Fruit fly (Drosophila melanogaster) whole organism, embryonic: ENCODE measurements around the gene alien.

Experiments
- CG10462 ChIP-seq: fragments of 200-800 bp; sonication (Bioruptor generic); optimal IDR thresholded peaks from 2 replicates; lab custom pipeline; 2016; ENCODE audit warnings: missing biosample characterization, missing genetic modification characterization
- CG12104 ChIP-seq: fragments of 200-800 bp; sonication (Bioruptor generic); optimal IDR thresholded peaks from 3 replicates; lab custom pipeline; 2016; ENCODE audit warnings: missing biosample characterization, missing genetic modification characterization
- CG15011 ChIP-seq: fragments of 200-800 bp; sonication (Bioruptor generic); optimal IDR thresholded peaks from 3 replicates; lab custom pipeline; 2018; ENCODE audit warnings: missing biosample characterization, mild to moderate bottlenecking, missing genetic modification characterization
- CG15479 ChIP-seq: fragments of 200-800 bp; sonication (Bioruptor generic); optimal IDR thresholded peaks from 3 replicates; lab custom pipeline; 2019; ENCODE audit warnings: missing biosample characterization, mild to moderate bottlenecking, missing genetic modification characterization, moderate library complexity
- CG1602 ChIP-seq: fragments of 200-800 bp; sonication (Bioruptor generic); optimal IDR thresholded peaks from 3 replicates; lab custom pipeline; 2016; ENCODE audit warnings: missing biosample characterization, missing genetic modification characterization
- CG1603 ChIP-seq: fragments of 200-800 bp; sonication (Bioruptor generic); optimal IDR thresholded peaks from 2 replicates; lab custom pipeline; 2019; ENCODE audit warnings: missing biosample characterization, mild to moderate bottlenecking, missing genetic modification characterization, moderate library complexity
- CG17328 ChIP-seq: fragments of 200-800 bp; sonication (Bioruptor generic); IDR thresholded peaks from 2 replicates; pipeline ENCODE4 v1.3.6; 2022; ENCODE audit warnings: missing biosample characterization, missing genetic modification characterization
- CG18599 ChIP-seq: fragments of 200-800 bp; sonication (Bioruptor generic); optimal IDR thresholded peaks from 3 replicates; lab custom pipeline; 2017; ENCODE audit warnings: missing biosample characterization, missing genetic modification characterization, mild to moderate bottlenecking, moderate library complexity, missing genetic modification reagents
- CG3163 ChIP-seq: fragments of 200-800 bp; sonication (Bioruptor generic); optimal IDR thresholded peaks from 3 replicates; lab custom pipeline; 2016; ENCODE audit warnings: missing biosample characterization, missing genetic modification characterization
- CG32767 ChIP-seq: fragments of 200-800 bp; sonication (Bioruptor generic); IDR thresholded peaks from 2 replicates; pipeline ENCODE4 v1.3.6; 2022; ENCODE audit warnings: missing biosample characterization, missing genetic modification characterization
- CG4820 ChIP-seq: fragments of 200-800 bp; sonication (Bioruptor generic); optimal IDR thresholded peaks from 3 replicates; lab custom pipeline; 2016; ENCODE audit warnings: missing biosample characterization, missing genetic modification characterization
- CG6689 ChIP-seq: fragments of 200-800 bp; sonication (Bioruptor generic); IDR thresholded peaks from 2 replicates; pipeline ENCODE4 v1.3.6; 2022; ENCODE audit warnings: missing biosample characterization, missing genetic modification characterization
- CG7271 ChIP-seq: fragments of 200-800 bp; sonication (Bioruptor generic); optimal IDR thresholded peaks from 2 replicates; lab custom pipeline; 2018; ENCODE audit warnings: missing biosample characterization, mild to moderate bottlenecking, missing genetic modification characterization, moderate library complexity
- CG8290 ChIP-seq, 3 experiments: fragments of 200-800 bp; sonication (Bioruptor generic); optimal IDR thresholded peaks; 2 replicates each; lab custom pipeline; 2016 to 2019; ENCODE audit warnings: missing biosample characterization in 3 of 3, missing genetic modification characterization in 3 of 3, mild to moderate bottlenecking in 2 of 3, moderate library complexity in 1 of 3
- CG8388 ChIP-seq: fragments of 200-800 bp; sonication (Bioruptor generic); optimal IDR thresholded peaks from 2 replicates; lab custom pipeline; 2019; ENCODE audit warnings: missing biosample characterization, mild to moderate bottlenecking, missing genetic modification characterization, moderate library complexity
- CG9215 ChIP-seq: fragments of 200-800 bp; sonication (Bioruptor generic); IDR thresholded peaks from 2 replicates; pipeline ENCODE4 v1.3.6; 2022; ENCODE audit warnings: missing biosample characterization, missing genetic modification characterization
- Chrac-16 ChIP-seq: fragments of 200-800 bp; sonication (Bioruptor generic); optimal IDR thresholded peaks from 3 replicates; lab custom pipeline; 2016; ENCODE audit warnings: missing biosample characterization, missing genetic modification characterization
- D19A ChIP-seq: fragments of 200-800 bp; optimal IDR thresholded peaks from 3 replicates; lab custom pipeline; 2019; ENCODE audit warnings: missing biosample characterization, mild to moderate bottlenecking, missing genetic modification characterization, moderate library complexity
- Dbx ChIP-seq: fragments of 200-800 bp; sonication (Bioruptor generic); IDR thresholded peaks from 3 replicates; pipeline ENCODE4 v1.3.6; 2022; ENCODE audit warnings: missing biosample characterization, missing genetic modification characterization
- Eip74EF ChIP-seq, 2 experiments: fragments of 200-800 bp in 1 of 2; fragments of >200 bp in 1 of 2; sonication (Bioruptor generic) in 1 of 2; optimal IDR thresholded peaks; 2 replicates each; lab custom pipeline; 2017 to 2019; ENCODE audit warnings: missing biosample characterization in 2 of 2, missing genetic modification characterization in 2 of 2, mild to moderate bottlenecking in 1 of 2, moderate library complexity in 1 of 2
- GATAe ChIP-seq: fragments of 200-800 bp; sonication (Bioruptor generic); conservative IDR thresholded peaks from 2 replicates; pipeline ENCODE4 v1.3.6; 2022; ENCODE audit warnings: missing biosample characterization, missing genetic modification characterization
- Gug ChIP-seq: fragments of 200-800 bp; sonication (Bioruptor generic); IDR thresholded peaks from 4 replicates; pipeline ENCODE4 v1.3.6; 2022; ENCODE audit warnings: missing biosample characterization, missing genetic modification characterization
- HmgD ChIP-seq: fragments of 200-800 bp; sonication (Bioruptor generic); optimal IDR thresholded peaks from 3 replicates; lab custom pipeline; 2016; ENCODE audit warnings: missing biosample characterization, missing genetic modification characterization
- MESR4 ChIP-seq: fragments of 200-800 bp; sonication (Bioruptor generic); optimal IDR thresholded peaks from 2 replicates; lab custom pipeline; 2018; ENCODE audit warnings: missing biosample characterization, mild to moderate bottlenecking, missing genetic modification characterization, moderate library complexity
- NK7.1 ChIP-seq: fragments of 200-800 bp; sonication (Bioruptor generic); optimal IDR thresholded peaks from 3 replicates; lab custom pipeline; 2016; ENCODE audit warnings: missing biosample characterization, missing genetic modification characterization
- Oli ChIP-seq: fragments of 200-800 bp; sonication (Bioruptor generic); optimal IDR thresholded peaks from 2 replicates; lab custom pipeline; 2018; ENCODE audit warnings: missing biosample characterization, mild to moderate bottlenecking, missing genetic modification characterization, moderate library complexity
- PHDP ChIP-seq: fragments of 200-800 bp; sonication (Bioruptor generic); optimal IDR thresholded peaks from 3 replicates; lab custom pipeline; 2018; ENCODE audit warnings: missing biosample characterization, mild to moderate bottlenecking, missing genetic modification characterization, moderate library complexity
- Sox100B ChIP-seq: fragments of 200-800 bp; sonication (Bioruptor generic); optimal IDR thresholded peaks from 3 replicates; lab custom pipeline; 2018; ENCODE audit warnings: missing biosample characterization, mild to moderate bottlenecking, missing genetic modification characterization
- ase ChIP-seq: fragments of 200-800 bp; sonication (Bioruptor generic); IDR thresholded peaks from 3 replicates; pipeline ENCODE4 v1.3.6; 2022; ENCODE audit warnings: missing biosample characterization, missing genetic modification characterization
- ash1 ChIP-seq: fragments of 200-800 bp; sonication (Bioruptor generic); optimal IDR thresholded peaks from 2 replicates; lab custom pipeline; 2018; ENCODE audit warnings: missing biosample characterization, mild to moderate bottlenecking, missing genetic modification characterization
- bsh ChIP-seq, 2 experiments: fragments of 200-800 bp; sonication (Bioruptor generic); optimal IDR thresholded peaks; 2 replicates each; lab custom pipeline; 2017 to 2018; ENCODE audit warnings: mild to moderate bottlenecking in 2 of 2, missing biosample characterization in 2 of 2, missing genetic modification characterization in 2 of 2, moderate library complexity in 1 of 2
- btn ChIP-seq: fragments of 200-800 bp; sonication (Bioruptor generic); optimal IDR thresholded peaks from 2 replicates; lab custom pipeline; 2016; ENCODE audit warnings: missing biosample characterization, missing genetic modification characterization
- chn ChIP-seq: fragments of 200-800 bp; sonication (Bioruptor generic); optimal IDR thresholded peaks from 2 replicates; lab custom pipeline; 2016; ENCODE audit warnings: missing biosample characterization, missing genetic modification characterization
- ci ChIP-seq: fragments of 200-800 bp; sonication (Bioruptor generic); IDR thresholded peaks from 3 replicates; pipeline ENCODE4 v1.3.6; 2022; ENCODE audit warnings: missing biosample characterization, missing genetic modification characterization
- emc ChIP-seq: fragments of 200-800 bp; sonication (Bioruptor generic); optimal IDR thresholded peaks from 2 replicates; lab custom pipeline; 2016; ENCODE audit warnings: missing biosample characterization, missing genetic modification characterization
- fd102C ChIP-seq: fragments of 200-800 bp; sonication (Bioruptor generic); optimal IDR thresholded peaks from 2 replicates; lab custom pipeline; 2018; ENCODE audit warnings: missing biosample characterization, mild to moderate bottlenecking, missing genetic modification characterization, moderate library complexity
- fd96Cb ChIP-seq: fragments of 200-800 bp; sonication (Bioruptor generic); optimal IDR thresholded peaks from 2 replicates; lab custom pipeline; 2018; ENCODE audit warnings: missing biosample characterization, mild to moderate bottlenecking, missing genetic modification characterization, moderate library complexity
- gsb-n ChIP-seq: fragments of 200-800 bp; sonication (Bioruptor generic); optimal IDR thresholded peaks from 3 replicates; lab custom pipeline; 2018; ENCODE audit warnings: missing biosample characterization, mild to moderate bottlenecking, missing genetic modification characterization
- kay ChIP-seq: fragments of 200-800 bp; sonication (Bioruptor generic); optimal IDR thresholded peaks from 2 replicates; lab custom pipeline; 2016; ENCODE audit warnings: missing biosample characterization, missing genetic modification characterization
- kni ChIP-seq: fragments of 200-800 bp; sonication (Bioruptor generic); optimal IDR thresholded peaks from 3 replicates; lab custom pipeline; 2017; ENCODE audit warnings: mild to moderate bottlenecking, missing biosample characterization, missing genetic modification reagents, missing genetic modification characterization
- p53 ChIP-seq: fragments of 200-800 bp; sonication (Bioruptor generic); optimal IDR thresholded peaks from 2 replicates; lab custom pipeline; 2016; ENCODE audit warnings: missing biosample characterization, missing genetic modification characterization
- prd ChIP-seq, 3 experiments: fragments of >200 bp in 2 of 3; fragments of 200-800 bp in 1 of 3; sonication (Bioruptor generic) in 1 of 3; optimal IDR thresholded peaks in 2 of 3; IDR thresholded peaks in 1 of 3; 2 replicates in 2 of 3; 3 replicates in 1 of 3; pipeline versions ENCODE4 v1.3.6 to Lab custom; 2017 to 2022; ENCODE audit warnings: missing biosample characterization in 1 of 3, missing genetic modification characterization in 1 of 3
- ranshi ChIP-seq: fragments of 200-800 bp; sonication (Bioruptor generic); IDR thresholded peaks from 2 replicates; pipeline ENCODE4 v1.3.6; 2022; ENCODE audit warnings: missing biosample characterization, missing genetic modification characterization
- repo ChIP-seq: fragments of 200-800 bp; sonication (Bioruptor generic); optimal IDR thresholded peaks from 2 replicates; lab custom pipeline; 2016; ENCODE audit warnings: missing biosample characterization, missing genetic modification characterization
- slp2 ChIP-seq: fragments of 200-800 bp; sonication (Bioruptor generic); optimal IDR thresholded peaks from 2 replicates; lab custom pipeline; 2016; ENCODE audit warnings: missing biosample characterization, missing genetic modification characterization
- so ChIP-seq: fragments of 200-800 bp; sonication (Bioruptor generic); IDR thresholded peaks from 3 replicates; pipeline ENCODE4 v1.3.6; 2022; ENCODE audit warnings: missing biosample characterization, missing genetic modification characterization
- sqz ChIP-seq: fragments of 200-800 bp; sonication (Bioruptor generic); optimal IDR thresholded peaks from 3 replicates; lab custom pipeline; 2018; ENCODE audit warnings: missing biosample characterization, mild to moderate bottlenecking, missing genetic modification characterization
- yki ChIP-seq: fragments of >200 bp; optimal IDR thresholded peaks from 3 replicates; lab custom pipeline; 2018

alien gene

dm6 chr2L:8951184-8951934, 45.8 kb downstream of the alien start, which contains the start of gene C1GalTA (continued):
- no peak for TF ChIP-seq HmgD (GFP tag; lab: Kevin White, UChicago)
- peak; percentile 95 for TF ChIP-seq ranshi (GFP tag; lab: Robert Waterston, UW)
- TF ChIP-seq p53 = no peak
- peak; percentile 99 for TF ChIP-seq CG18599 (GFP tag; lab: Kevin White, UChicago)
- peak; percentile 61 for TF ChIP-seq kni (GFP tag; lab: Kevin White, UChicago)
- TF ChIP-seq CG15479 = peak; percentile 35
- TF ChIP-seq CG10462 (GFP tag; lab: Kevin White, UChicago) = peak; percentile 90
- no peak for TF ChIP-seq prd (optimal IDR thresholded peaks at IDR 0.05; lab: Kevin White, UChicago)
- TF ChIP-seq prd (GFP tag; IDR thresholded peaks at IDR 0.05; lab: Robert Waterston, UW) = peak; percentile 95
- TF ChIP-seq Sox100B = peak; percentile 99
- peak; percentile 96 for TF ChIP-seq Dbx (GFP tag; lab: Robert Waterston, UW)
- TF ChIP-seq fd102C (GFP tag; lab: Kevin White, UChicago) = no peak
- TF ChIP-seq CG12104 (GFP tag; lab: Kevin White, UChicago) = peak; percentile 97
- peak; percentile 98 for TF ChIP-seq fd96Cb
- peak; percentile 91 for TF ChIP-seq ase (GFP tag; lab: Robert Waterston, UW)
- peak; percentile 97 for TF ChIP-seq CG15011 (GFP tag; lab: Kevin White, UChicago)
- TF ChIP-seq CG1602 (GFP tag; lab: Kevin White, UChicago) = peak; percentile 96
- peak; percentile 11 for TF ChIP-seq MESR4
- no peak for TF ChIP-seq repo (GFP tag; lab: Kevin White, UChicago)
- TF ChIP-seq CG4820 = peak; percentile 93
- peak; percentile 86 for TF ChIP-seq ci
- peak; percentile 91 for TF ChIP-seq so
- TF ChIP-seq D19A = peak; percentile 98
- TF ChIP-seq CG7271 (tag; lab: Kevin White, UChicago) = peak; percentile 97
- TF ChIP-seq ash1 (GFP tag; lab: Kevin White, UChicago) = no peak
- peak; percentile 43 for TF ChIP-seq NK7.1 (GFP tag; lab: Kevin White, UChicago)
- peak; percentile 98 for TF ChIP-seq CG6689
- peak; percentile 93 for TF ChIP-seq Chrac-16
- TF ChIP-seq btn (GFP tag; lab: Kevin White, UChicago) = no peak
- TF ChIP-seq CG9215 (GFP tag; lab: Robert Waterston, UW) = peak; percentile 95
- TF ChIP-seq gsb-n (tag; lab: Kevin White, UChicago) = peak; percentile 99
- peak; percentile 49 for TF ChIP-seq chn (GFP tag; lab: Kevin White, UChicago)
- TF ChIP-seq CG8388 (GFP tag; lab: Kevin White, UChicago) = peak; percentile 99
- TF ChIP-seq CG17328 = peak; percentile 96
- TF ChIP-seq emc (GFP tag; lab: Kevin White, UChicago) = peak; percentile 39
- peak; percentile 99 for TF ChIP-seq PHDP (tag; lab: Kevin White, UChicago)
- no peak for TF ChIP-seq yki (lab: Kevin White, UChicago)
- TF ChIP-seq Gug (GFP tag; lab: Robert Waterston, UW) = peak; percentile 69; the same call in 3 of the 4 replicates
- TF ChIP-seq CG3163 = peak; percentile 23
- TF ChIP-seq Oli (tag; lab: Kevin White, UChicago) = peak; percentile 98
- peak; percentile 37 for TF ChIP-seq slp2 (GFP tag; lab: Kevin White, UChicago)
- peak; percentile 91 for TF ChIP-seq kay
- TF ChIP-seq GATAe = peak; percentile 91
- TF ChIP-seq bsh (GFP tag; optimal IDR thresholded peaks at IDR 0.05; lab: Kevin White, UChicago) = peak; percentile 93 to 99
- peak; percentile 6 for TF ChIP-seq CG1603
- TF ChIP-seq Eip74EF (GFP tag; optimal IDR thresholded peaks at IDR 0.05; lab: Kevin White, UChicago) = peak in 1 of 2 experiments; percentile 99
- peak; percentile 98 for TF ChIP-seq sqz (GFP tag; lab: Kevin White, UChicago)
- TF ChIP-seq CG32767 = peak; percentile 96
- TF ChIP-seq CG8290 (GFP tag; optimal IDR thresholded peaks at IDR 0.05; lab: Kevin White, UChicago) = peak; percentile 95
- peak in 1 of 2 experiments; percentile 19 for TF ChIP-seq CG8290 (tag; optimal IDR thresholded peaks at IDR 0.05; lab: Kevin White, UChicago)
